Worm (Caenorhabditis elegans): ENCODE measurements around the gene F09F9.2.

ce11 chrX:4145051-4145826, 34.0 kb upstream of the F09F9.2 start:
- TF ChIP-seq ztf-11 (tag; optimal IDR thresholded peaks at IDR 0.05) (no peak), unc-55 (GFP tag; optimal IDR thresholded peaks at IDR 0.05) (peak; percentile 86), C34F6.9 (tag; optimal IDR thresholded peaks at IDR 0.05) (peak; percentile 70), lin-39 (tag; optimal IDR thresholded peaks at IDR 0.05) (no peak), lin-13 (GFP tag; optimal IDR thresholded peaks at IDR 0.05) (peak; percentile 46), gmeb-1 (tag; optimal IDR thresholded peaks at IDR 0.05) (no peak), snpc-4 (tag; optimal IDR thresholded peaks at IDR 0.05) (no peak), ztf-4 (tag; optimal IDR thresholded peaks at IDR 0.05) (peak; percentile 79), nhr-11 (tag; optimal IDR thresholded peaks at IDR 0.05) (no peak), ceh-82 (tag; optimal IDR thresholded peaks at IDR 0.05) (peak; percentile 32), nhr-77 (tag; optimal IDR thresholded peaks at IDR 0.05) (peak; percentile 2), nhr-23 (tag; optimal IDR thresholded peaks at IDR 0.05) (no peak), unc-62 (GFP tag; optimal IDR thresholded peaks at IDR 0.05) (no peak), elt-3 (tag; optimal IDR thresholded peaks at IDR 0.05) (no peak)

All from whole organism, L2 larva.